Fruit fly (Drosophila melanogaster) whole organism, wandering third instar larva: ENCODE results near the gene CG4115.

Experiments used
- Abd-B ChIP-seq: fragments of >200 bp; optimal IDR thresholded peaks from 2 replicates; lab custom pipeline; 2017; ENCODE audit warnings: missing biosample characterization, missing genetic modification characterization
- Hnf4 ChIP-seq: fragments of 200-800 bp; sonication (Bioruptor generic); optimal IDR thresholded peaks from 2 replicates; lab custom pipeline; 2016; ENCODE audit warnings: missing biosample characterization, mild to moderate bottlenecking, missing genetic modification characterization
- Jra ChIP-seq: sonication (Bioruptor generic); optimal IDR thresholded peaks from 2 replicates; lab custom pipeline; 2016; ENCODE audit warnings: missing biosample characterization, missing genetic modification characterization
- OdsH ChIP-seq: fragments of 200-800 bp; sonication (Bioruptor generic); optimal IDR thresholded peaks from 2 replicates; lab custom pipeline; 2016; ENCODE audit warnings: missing biosample characterization, mild to moderate bottlenecking, missing genetic modification characterization
- Sp1 ChIP-seq: fragments of 200-800 bp; sonication (Bioruptor generic); optimal IDR thresholded peaks from 3 replicates; lab custom pipeline; 2019; ENCODE audit warnings: missing biosample characterization, mild to moderate bottlenecking, missing genetic modification characterization, moderate library complexity
- Vsx2 ChIP-seq: fragments of 200-300, 225-300 bp; sonication (Bioruptor generic); optimal IDR thresholded peaks from 2 replicates; lab custom pipeline; 2018; ENCODE audit warnings: missing biosample characterization, missing genetic modification characterization; ENCODE audit not compliant: partially characterized antibody
- h ChIP-seq: fragments of 200-800 bp; sonication (Bioruptor generic); optimal IDR thresholded peaks from 3 replicates; lab custom pipeline; 2016; ENCODE audit warnings: missing biosample characterization, mild to moderate bottlenecking, missing genetic modification characterization
- jim ChIP-seq: fragments of 175-275, 200-325 bp; sonication (Bioruptor generic); optimal IDR thresholded peaks from 2 replicates; lab custom pipeline; 2016; ENCODE audit warnings: missing biosample characterization, mild to moderate bottlenecking, missing genetic modification characterization
- lola ChIP-seq: fragments of >200 bp; optimal IDR thresholded peaks from 2 replicates; lab custom pipeline; 2017; ENCODE audit warnings: missing biosample characterization, missing genetic modification characterization
- pan ChIP-seq: fragments of >200 bp; optimal IDR thresholded peaks from 2 replicates; lab custom pipeline; 2017
- psq ChIP-seq: fragments of 200-800 bp; sonication (Bioruptor generic); optimal IDR thresholded peaks from 3 replicates; lab custom pipeline; 2017; ENCODE audit warnings: missing biosample characterization, mild to moderate bottlenecking, missing genetic modification characterization, moderate library complexity
- usp ChIP-seq: fragments of >200 bp; optimal IDR thresholded peaks from 2 replicates; lab custom pipeline; 2017; ENCODE audit warnings: missing biosample characterization, missing genetic modification characterization
- woc ChIP-seq: sonication (Bioruptor generic); optimal IDR thresholded peaks from 2 replicates; lab custom pipeline; 2016; ENCODE audit warnings: missing biosample characterization, mild to moderate bottlenecking, missing genetic modification characterization

DNA sequence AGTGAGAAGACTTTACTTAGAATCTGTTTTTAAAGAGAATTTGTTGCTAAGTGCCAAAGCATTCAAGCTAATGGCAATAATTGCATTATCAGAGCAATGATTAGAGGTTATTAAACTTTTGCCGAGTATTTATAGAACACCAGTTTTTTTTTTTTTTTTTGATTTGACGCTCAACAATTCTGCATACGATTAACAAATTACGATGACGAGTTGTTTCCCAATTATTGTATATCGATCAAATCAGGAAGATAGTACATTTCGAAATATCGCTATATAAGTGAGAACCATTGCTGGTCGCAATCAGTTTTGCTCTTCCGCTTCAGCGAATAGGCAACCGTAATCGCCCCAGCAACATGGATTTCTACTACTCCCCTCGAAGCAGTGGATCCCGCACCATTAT lies 14.0 kb downstream of the CG4115 start, which contains the start of gene GstD4:
- no peak for TF ChIP-seq Sp1 (GFP tag; lab: Kevin White, UChicago)
- TF ChIP-seq h = no peak
- no peak for TF ChIP-seq pan (lab: Kevin White, UChicago)
- no peak for TF ChIP-seq usp
- no peak for TF ChIP-seq psq (GFP tag; lab: Kevin White, UChicago)
- TF ChIP-seq Abd-B (GFP tag; lab: Kevin White, UChicago) = no peak
- no peak for TF ChIP-seq lola
- TF ChIP-seq OdsH (GFP tag; lab: Kevin White, UChicago) = no peak
- TF ChIP-seq Hnf4 = no peak
- TF ChIP-seq woc = no peak
- no peak for TF ChIP-seq Vsx2 (GFP tag; lab: Kevin White, UChicago)
- TF ChIP-seq jim (GFP tag; lab: Kevin White, UChicago) = no peak
- no peak for TF ChIP-seq Jra (GFP tag; lab: Kevin White, UChicago)
